Fruit fly (Drosophila melanogaster) whole organism, embryonic: Measurements from ENCODE around the gene Ets97D.

Source experiments
- Blimp-1 ChIP-seq: fragments of 200-800 bp; sonication (Bioruptor generic); optimal IDR thresholded peaks from 3 replicates; lab custom pipeline; 2018; ENCODE audit warnings: missing biosample characterization, missing genetic modification characterization, mild to moderate bottlenecking, moderate library complexity, missing genetic modification reagents
- CG11456 ChIP-seq: fragments of 200-800 bp; sonication (Bioruptor generic); IDR thresholded peaks from 3 replicates; pipeline ENCODE4 v1.3.6; 2022; ENCODE audit warnings: missing biosample characterization, missing genetic modification characterization
- CG11723 ChIP-seq: fragments of 200-800 bp; sonication (Bioruptor generic); optimal IDR thresholded peaks from 2 replicates; lab custom pipeline; 2017; ENCODE audit warnings: missing biosample characterization, mild to moderate bottlenecking, missing genetic modification characterization
- CG12391 ChIP-seq: fragments of 200-800 bp; sonication (Bioruptor generic); optimal IDR thresholded peaks from 3 replicates; lab custom pipeline; 2018; ENCODE audit warnings: missing biosample characterization, mild to moderate bottlenecking, missing genetic modification characterization, moderate library complexity
- CG14441 ChIP-seq: fragments of 200-800 bp; sonication (Bioruptor generic); IDR thresholded peaks from 2 replicates; pipeline ENCODE4 v1.3.6; 2022; ENCODE audit warnings: missing biosample characterization, missing genetic modification characterization
- CG14667 ChIP-seq: fragments of 200-800 bp; sonication (Bioruptor generic); IDR thresholded peaks from 2 replicates; pipeline ENCODE4 v1.3.6; 2022; ENCODE audit warnings: missing biosample characterization, missing genetic modification characterization
- CG14710 ChIP-seq: fragments of 200-800 bp; sonication (Bioruptor generic); optimal IDR thresholded peaks from 3 replicates; lab custom pipeline; 2019; ENCODE audit warnings: missing biosample characterization, mild to moderate bottlenecking, missing genetic modification characterization, moderate library complexity
- CG15073 ChIP-seq: fragments of 200-800 bp; sonication (Bioruptor generic); optimal IDR thresholded peaks from 2 replicates; lab custom pipeline; 2016; ENCODE audit warnings: missing biosample characterization, missing genetic modification characterization
- CG15601 ChIP-seq: fragments of 200-800 bp; sonication (Bioruptor generic); optimal IDR thresholded peaks from 3 replicates; lab custom pipeline; 2019; ENCODE audit warnings: missing biosample characterization, mild to moderate bottlenecking, missing genetic modification characterization, moderate library complexity
- CG16813 ChIP-seq: fragments of 200-800 bp; sonication (Bioruptor generic); IDR thresholded peaks from 3 replicates; pipeline ENCODE4 v1.3.6; 2022; ENCODE audit warnings: missing biosample characterization, missing genetic modification characterization; ENCODE audit not compliant: partially characterized antibody
- CG17186 ChIP-seq: fragments of 200-800 bp; sonication (Bioruptor generic); optimal IDR thresholded peaks from 3 replicates; lab custom pipeline; 2017; ENCODE audit warnings: missing biosample characterization, missing genetic modification reagents, missing genetic modification characterization
- CG1832 ChIP-seq: fragments of 200-800 bp; sonication (Bioruptor generic); optimal IDR thresholded peaks from 2 replicates; lab custom pipeline; 2017; ENCODE audit warnings: missing biosample characterization, mild to moderate bottlenecking, missing genetic modification characterization, inconsistent platforms
- CG18764 ChIP-seq: fragments of 200-800 bp; sonication (Bioruptor generic); optimal IDR thresholded peaks from 3 replicates; lab custom pipeline; 2016; ENCODE audit warnings: missing biosample characterization, missing genetic modification characterization
- CG34422 ChIP-seq: fragments of 200-800 bp; sonication (Bioruptor generic); IDR thresholded peaks from 3 replicates; pipeline ENCODE4 v1.3.6; 2022; ENCODE audit warnings: missing biosample characterization, missing genetic modification characterization
- CG3847 ChIP-seq: fragments of 200-800 bp; sonication (Bioruptor generic); IDR thresholded peaks from 2 replicates; pipeline ENCODE4 v1.3.6; 2022; ENCODE audit warnings: missing biosample characterization, missing genetic modification characterization
- CG4328 ChIP-seq: fragments of 200-800 bp; sonication (Bioruptor generic); optimal IDR thresholded peaks from 3 replicates; lab custom pipeline; 2017; ENCODE audit warnings: missing biosample characterization, missing genetic modification reagents, missing genetic modification characterization
- CG6254 ChIP-seq: fragments of 200-800 bp; sonication (Bioruptor generic); optimal IDR thresholded peaks from 3 replicates; lab custom pipeline; 2017; ENCODE audit warnings: mild to moderate bottlenecking, missing biosample characterization, missing genetic modification reagents, missing genetic modification characterization
- CG7786 ChIP-seq: fragments of 200-800 bp; sonication (Bioruptor generic); optimal IDR thresholded peaks from 2 replicates; lab custom pipeline; 2016; ENCODE audit warnings: missing biosample characterization, missing genetic modification characterization
- CG8290 ChIP-seq, 3 experiments: fragments of 200-800 bp; sonication (Bioruptor generic); optimal IDR thresholded peaks; 2 replicates each; lab custom pipeline; 2016 to 2019; ENCODE audit warnings: missing biosample characterization in 3 of 3, missing genetic modification characterization in 3 of 3, mild to moderate bottlenecking in 2 of 3, moderate library complexity in 1 of 3
- CHES-1-like ChIP-seq: fragments of 200-800 bp; sonication (Bioruptor generic); optimal IDR thresholded peaks from 2 replicates; lab custom pipeline; 2016; ENCODE audit warnings: missing biosample characterization, missing genetic modification characterization
- CkIIα-i1 ChIP-seq: fragments of 200-800 bp; sonication (Bioruptor generic); IDR thresholded peaks from 2 replicates; pipeline ENCODE4 v1.3.6; 2022; ENCODE audit warnings: missing biosample characterization, missing genetic modification characterization
- D ChIP-seq, 2 experiments: fragments of 200-800 bp in 1 of 2; fragments of >200 bp in 1 of 2; sonication (Bioruptor generic) in 1 of 2; optimal IDR thresholded peaks; 2 replicates in 1 of 2; 3 replicates in 1 of 2; lab custom pipeline; 2017; ENCODE audit warnings: mild to moderate bottlenecking in 1 of 2, missing biosample characterization in 1 of 2, missing genetic modification characterization in 1 of 2, missing genetic modification reagents in 1 of 2
- Drgx ChIP-seq: fragments of 200-800 bp; sonication (Bioruptor generic); IDR thresholded peaks from 2 replicates; pipeline ENCODE4 v1.3.6; 2022; ENCODE audit warnings: missing biosample characterization, missing genetic modification characterization
- Gug ChIP-seq: fragments of 200-800 bp; sonication (Bioruptor generic); IDR thresholded peaks from 4 replicates; pipeline ENCODE4 v1.3.6; 2022; ENCODE audit warnings: missing biosample characterization, missing genetic modification characterization
- Hr78 ChIP-seq, 2 experiments: fragments of 200-800 bp in 1 of 2; fragments of >200 bp in 1 of 2; sonication (Bioruptor generic) in 1 of 2; optimal IDR thresholded peaks; 2 replicates each; lab custom pipeline; 2017 to 2019; ENCODE audit warnings: missing biosample characterization in 2 of 2, missing genetic modification characterization in 2 of 2, mild to moderate bottlenecking in 1 of 2, moderate library complexity in 1 of 2
- Max ChIP-seq: fragments of 200-800 bp; sonication (Bioruptor generic); optimal IDR thresholded peaks from 2 replicates; lab custom pipeline; 2016; ENCODE audit warnings: missing biosample characterization, mild to moderate bottlenecking, missing genetic modification characterization
- Med ChIP-seq: fragments of 200-800 bp; sonication (Bioruptor generic); peaks from one replicate; lab custom pipeline; 2016; ENCODE audit warnings: missing biosample characterization, missing genetic modification characterization, mild to moderate bottlenecking, inconsistent platforms, moderate library complexity
- NC2α ChIP-seq: fragments of 200-800 bp; sonication (Bioruptor generic); optimal IDR thresholded peaks from 2 replicates; lab custom pipeline; 2016; ENCODE audit warnings: missing biosample characterization, missing genetic modification characterization
- Neu2 ChIP-seq: fragments of 200-800 bp; sonication (Bioruptor generic); optimal IDR thresholded peaks from 3 replicates; lab custom pipeline; 2016; ENCODE audit warnings: missing biosample characterization, missing genetic modification characterization, borderline replicate concordance
- PHDP ChIP-seq: fragments of 200-800 bp; sonication (Bioruptor generic); optimal IDR thresholded peaks from 3 replicates; lab custom pipeline; 2018; ENCODE audit warnings: missing biosample characterization, mild to moderate bottlenecking, missing genetic modification characterization, moderate library complexity
- Trl ChIP-seq, 3 experiments: fragments of >200 bp in 2 of 3; fragments of 200-800 bp in 1 of 3; sonication (Bioruptor generic) in 1 of 3; optimal IDR thresholded peaks; 2 replicates in 1 of 3; 3 replicates in 2 of 3; lab custom pipeline; 2016 to 2017; ENCODE audit warnings: missing biosample characterization in 1 of 3, missing genetic modification characterization in 1 of 3
- Vsx1 ChIP-seq: fragments of 200-800 bp; sonication (Bioruptor generic); optimal IDR thresholded peaks from 2 replicates; lab custom pipeline; 2017; ENCODE audit warnings: missing biosample characterization, mild to moderate bottlenecking, missing genetic modification characterization, missing genetic modification reagents
- Xbp1 ChIP-seq: fragments of 200-800 bp; sonication (Bioruptor generic); optimal IDR thresholded peaks from 3 replicates; lab custom pipeline; 2016; ENCODE audit warnings: missing biosample characterization, mild to moderate bottlenecking, missing genetic modification characterization
- al ChIP-seq: fragments of 200-800 bp; sonication (Bioruptor generic); IDR thresholded peaks from 2 replicates; pipeline ENCODE4 v1.3.6; 2022; ENCODE audit warnings: missing biosample characterization, missing genetic modification characterization
- bigmax ChIP-seq: fragments of 200-800 bp; sonication (Bioruptor generic); optimal IDR thresholded peaks from 2 replicates; lab custom pipeline; 2018; ENCODE audit warnings: missing biosample characterization, mild to moderate bottlenecking, missing genetic modification characterization
- chinmo ChIP-seq: fragments of 200-800 bp; sonication (Bioruptor generic); IDR thresholded peaks from 4 replicates; pipeline ENCODE4 v1.3.6; 2022; ENCODE audit warnings: missing biosample characterization, missing genetic modification characterization; ENCODE audit not compliant: partially characterized antibody
- dimm ChIP-seq: fragments of 200-800 bp; sonication (Bioruptor generic); IDR thresholded peaks from 2 replicates; pipeline ENCODE4 v1.3.6; 2022; ENCODE audit warnings: missing biosample characterization, missing genetic modification characterization
- dysf ChIP-seq: fragments of 200-800 bp; sonication (Bioruptor generic); IDR thresholded peaks from 3 replicates; pipeline ENCODE4 v1.3.6; 2022; ENCODE audit warnings: missing biosample characterization, missing genetic modification characterization
- gce ChIP-seq: fragments of 200-800 bp; sonication (Bioruptor generic); IDR thresholded peaks from 3 replicates; pipeline ENCODE4 v1.3.6; 2022; ENCODE audit warnings: missing biosample characterization, missing genetic modification characterization
- grau ChIP-seq: fragments of 200-800 bp; optimal IDR thresholded peaks from 3 replicates; lab custom pipeline; 2019; ENCODE audit warnings: missing biosample characterization, mild to moderate bottlenecking, missing genetic modification characterization, moderate library complexity
- gsb ChIP-seq: fragments of 200-800 bp; sonication (Bioruptor generic); IDR thresholded peaks from 2 replicates; pipeline ENCODE4 v1.3.6; 2022; ENCODE audit warnings: missing biosample characterization, missing genetic modification characterization
- hth ChIP-seq: fragments of >200 bp; optimal IDR thresholded peaks from 2 replicates; lab custom pipeline; 2017; ENCODE audit warnings: inconsistent platforms
- kah ChIP-seq: fragments of 200-800 bp; sonication (Bioruptor generic); optimal IDR thresholded peaks from 2 replicates; lab custom pipeline; 2018; ENCODE audit warnings: missing biosample characterization, mild to moderate bottlenecking, missing genetic modification characterization
- otp ChIP-seq: fragments of 200-800 bp; sonication (Bioruptor generic); IDR thresholded peaks from 3 replicates; pipeline ENCODE4, ENCODE4 v1.3.6; 2022; ENCODE audit warnings: missing biosample characterization, missing genetic modification characterization
- ranshi ChIP-seq: fragments of 200-800 bp; sonication (Bioruptor generic); IDR thresholded peaks from 2 replicates; pipeline ENCODE4 v1.3.6; 2022; ENCODE audit warnings: missing biosample characterization, missing genetic modification characterization
- slbo ChIP-seq: fragments of 200-800 bp; sonication (Bioruptor generic); IDR thresholded peaks from 2 replicates; pipeline ENCODE4 v1.3.6; 2022; ENCODE audit warnings: missing biosample characterization, missing genetic modification characterization
- vfl ChIP-seq: fragments of 200-800 bp; sonication (Bioruptor generic); optimal IDR thresholded peaks from 2 replicates; lab custom pipeline; 2016; ENCODE audit warnings: missing biosample characterization, missing genetic modification characterization

Ets97D gene

dm6 chr3R:26881121-26881895, 31.4 kb downstream of the Ets97D start, which contains the start of the genes ro and T48 (continued):
- TF ChIP-seq Hr78 (GFP tag; optimal IDR thresholded peaks at IDR 0.05; lab: Kevin White, UChicago) (peak in 1 of 2 experiments; percentile 33), dimm (no peak), CG6254 (GFP tag; lab: Kevin White, UChicago) (no peak), bigmax (peak; percentile 34), CG17186 (GFP tag; lab: Kevin White, UChicago) (peak; percentile 5), CG15601 (tag; lab: Kevin White, UChicago) (peak; percentile 62), CG4328 (no peak), CG18764 (GFP tag; lab: Kevin White, UChicago) (peak; percentile 54), grau (tag; lab: Kevin White, UChicago) (peak; percentile 41), CG11723 (GFP tag; lab: Kevin White, UChicago) (no peak), vfl (GFP tag; lab: Kevin White, UChicago) (peak; percentile 9), hth (lab: Kevin White, UChicago) (no peak), CG12391 (tag; lab: Kevin White, UChicago) (peak; percentile 52), Drgx (no peak), Gug (GFP tag; lab: Robert Waterston, UW) (peak; percentile 52; the same call in 2 of the 4 replicates), CHES-1-like (peak; percentile 82), al (GFP tag; lab: Robert Waterston, UW) (no peak), Trl (optimal IDR thresholded peaks at IDR 0.05; lab: Kevin White, UChicago) (no peak), Trl (GFP tag; optimal IDR thresholded peaks at IDR 0.05; lab: Kevin White, UChicago) (peak; percentile 67), Blimp-1 (GFP tag; lab: Kevin White, UChicago) (peak; percentile 43), NC2α (no peak), slbo (GFP tag; lab: Robert Waterston, UW) (peak; percentile 64; the same call in 1 of the 2 replicates), Xbp1 (peak; percentile 44), CG16813 (GFP tag; lab: Robert Waterston, UW) (peak; percentile 74), CG34422 (peak; percentile 46; the same call in 1 of the 3 replicates), Med (GFP tag; lab: Kevin White, UChicago) (peak; percentile 96), otp (GFP tag; lab: Robert Waterston, UW) (no peak), CG11456 (GFP tag; lab: Robert Waterston, UW) (peak; percentile 77; the same call in 2 of the 3 replicates), CkIIα-i1 (no peak), kah (GFP tag; lab: Kevin White, UChicago) (peak; percentile 51), dysf (GFP tag; lab: Robert Waterston, UW) (0 out of 3 replicates have a peak, but pooled peaks have one; percentile 39), ranshi (GFP tag; lab: Robert Waterston, UW) (peak; percentile 38; the same call in 1 of the 2 replicates), gsb (GFP tag; lab: Robert Waterston, UW) (no peak), Neu2 (GFP tag; lab: Kevin White, UChicago) (no peak), CG1832 (GFP tag; lab: Kevin White, UChicago) (no peak), Max (GFP tag; lab: Kevin White, UChicago) (no peak), CG14441 (no peak), PHDP (peak; percentile 0), CG3847 (GFP tag; lab: Robert Waterston, UW) (peak; percentile 69), Vsx1 (GFP tag; lab: Kevin White, UChicago) (no peak), gce (GFP tag; lab: Robert Waterston, UW) (no peak), CG7786 (GFP tag; lab: Kevin White, UChicago) (peak; percentile 47), D (optimal IDR thresholded peaks at IDR 0.05; lab: Kevin White, UChicago) (peak; percentile 48), D (GFP tag; optimal IDR thresholded peaks at IDR 0.05; lab: Kevin White, UChicago) (no peak), CG8290 (GFP tag; optimal IDR thresholded peaks at IDR 0.05; lab: Kevin White, UChicago) (peak; percentile 99), CG8290 (tag; optimal IDR thresholded peaks at IDR 0.05; lab: Kevin White, UChicago) (peak; percentile 99 to 100), CG14667 (GFP tag; lab: Robert Waterston, UW) (no peak), chinmo (GFP tag; lab: Robert Waterston, UW) (peak; percentile 91; the same call in 3 of the 4 replicates), CG15073 (GFP tag; lab: Kevin White, UChicago) (no peak), CG14710 (tag; lab: Kevin White, UChicago) (peak; percentile 85)
